Fruit fly (Drosophila melanogaster) whole organism, embryonic: ENCODE data around the gene Wbp2.
A peak's percentile ranks its signal among the peaks of the same experiment; 100 is the strongest.

Source experiments
- Atf3 ChIP-seq: fragments of 200-800 bp; sonication (Bioruptor generic); optimal IDR thresholded peaks from 3 replicates; lab custom pipeline; 2016; ENCODE audit warnings: missing biosample characterization, missing genetic modification characterization
- B-H2 ChIP-seq: fragments of 200-800 bp; sonication (Bioruptor generic); optimal IDR thresholded peaks from 2 replicates; lab custom pipeline; 2018; ENCODE audit warnings: missing biosample characterization, mild to moderate bottlenecking, missing genetic modification characterization
- CG10654 ChIP-seq: fragments of 200-800 bp; sonication (Bioruptor generic); optimal IDR thresholded peaks from 2 replicates; lab custom pipeline; 2016; ENCODE audit warnings: missing biosample characterization, missing genetic modification characterization
- CG10959 ChIP-seq: fragments of 200-800 bp; sonication (Bioruptor generic); IDR thresholded peaks from 2 replicates; pipeline ENCODE4 v1.3.6; 2022; ENCODE audit warnings: missing biosample characterization, missing genetic modification characterization
- CG11093 ChIP-seq: fragments of 200-800 bp; sonication (Bioruptor generic); IDR thresholded peaks from 3 replicates; pipeline ENCODE4 v1.3.6; 2022; ENCODE audit warnings: missing biosample characterization, missing genetic modification characterization
- CG11695 ChIP-seq: fragments of 200-800 bp; sonication (Bioruptor generic); IDR thresholded peaks from 3 replicates; pipeline ENCODE4 v1.3.6; 2022; ENCODE audit warnings: missing biosample characterization, missing genetic modification characterization
- CG11723 ChIP-seq: fragments of 200-800 bp; sonication (Bioruptor generic); optimal IDR thresholded peaks from 2 replicates; lab custom pipeline; 2017; ENCODE audit warnings: missing biosample characterization, mild to moderate bottlenecking, missing genetic modification characterization
- CG12071 ChIP-seq: fragments of 200-800 bp; sonication (Bioruptor generic); optimal IDR thresholded peaks from 3 replicates; lab custom pipeline; 2018; ENCODE audit warnings: missing biosample characterization, mild to moderate bottlenecking, missing genetic modification characterization
- CG12659 ChIP-seq: fragments of 200-800 bp; sonication (Bioruptor generic); optimal IDR thresholded peaks from 3 replicates; lab custom pipeline; 2017; ENCODE audit warnings: mild to moderate bottlenecking, missing biosample characterization, missing genetic modification reagents, missing genetic modification characterization
- CG1603 ChIP-seq: fragments of 200-800 bp; sonication (Bioruptor generic); optimal IDR thresholded peaks from 2 replicates; lab custom pipeline; 2019; ENCODE audit warnings: missing biosample characterization, mild to moderate bottlenecking, missing genetic modification characterization, moderate library complexity
- CG17328 ChIP-seq: fragments of 200-800 bp; sonication (Bioruptor generic); IDR thresholded peaks from 2 replicates; pipeline ENCODE4 v1.3.6; 2022; ENCODE audit warnings: missing biosample characterization, missing genetic modification characterization
- CG17912 ChIP-seq: fragments of 200-800 bp; sonication (Bioruptor generic); optimal IDR thresholded peaks from 2 replicates; lab custom pipeline; 2018; ENCODE audit warnings: missing biosample characterization, mild to moderate bottlenecking, missing genetic modification characterization
- CG1832 ChIP-seq: fragments of 200-800 bp; sonication (Bioruptor generic); optimal IDR thresholded peaks from 2 replicates; lab custom pipeline; 2017; ENCODE audit warnings: missing biosample characterization, mild to moderate bottlenecking, missing genetic modification characterization, inconsistent platforms
- CG18599 ChIP-seq: fragments of 200-800 bp; sonication (Bioruptor generic); optimal IDR thresholded peaks from 3 replicates; lab custom pipeline; 2017; ENCODE audit warnings: missing biosample characterization, missing genetic modification characterization, mild to moderate bottlenecking, moderate library complexity, missing genetic modification reagents
- CG2199 ChIP-seq: fragments of 200-800 bp; sonication (Bioruptor generic); IDR thresholded peaks from 3 replicates; pipeline ENCODE4 v1.3.6; 2022; ENCODE audit warnings: missing biosample characterization, missing genetic modification characterization
- CG3407 ChIP-seq: fragments of 200-800 bp; sonication (Bioruptor generic); optimal IDR thresholded peaks from 2 replicates; lab custom pipeline; 2018; ENCODE audit warnings: missing biosample characterization, mild to moderate bottlenecking, missing genetic modification characterization
- CG3995 ChIP-seq: fragments of 200-800 bp; sonication (Bioruptor generic); optimal IDR thresholded peaks from 3 replicates; lab custom pipeline; 2016; ENCODE audit warnings: missing biosample characterization, missing genetic modification characterization
- CG7271 ChIP-seq: fragments of 200-800 bp; sonication (Bioruptor generic); optimal IDR thresholded peaks from 2 replicates; lab custom pipeline; 2018; ENCODE audit warnings: missing biosample characterization, mild to moderate bottlenecking, missing genetic modification characterization, moderate library complexity
- CG9876 ChIP-seq: fragments of 200-800 bp; sonication (Bioruptor generic); optimal IDR thresholded peaks from 2 replicates; lab custom pipeline; 2016; ENCODE audit warnings: missing biosample characterization, missing genetic modification characterization
- CoRest ChIP-seq: fragments of 200-800 bp; sonication (Bioruptor generic); optimal IDR thresholded peaks from 3 replicates; lab custom pipeline; 2018; ENCODE audit warnings: missing biosample characterization, mild to moderate bottlenecking, missing genetic modification characterization, moderate library complexity
- Dip2 ChIP-seq: fragments of 200-800 bp; sonication (Bioruptor generic); IDR thresholded peaks from 2 replicates; pipeline ENCODE4 v1.3.6; 2022; ENCODE audit warnings: missing biosample characterization, missing genetic modification characterization
- Dref ChIP-seq: fragments of 200-800 bp; sonication (Bioruptor generic); IDR thresholded peaks from 2 replicates; pipeline ENCODE4 v1.3.6; 2022; ENCODE audit warnings: missing biosample characterization, missing genetic modification characterization
- Eip74EF ChIP-seq, 2 experiments: fragments of 200-800 bp in 1 of 2; fragments of >200 bp in 1 of 2; sonication (Bioruptor generic) in 1 of 2; optimal IDR thresholded peaks; 2 replicates each; lab custom pipeline; 2017 to 2019; ENCODE audit warnings: missing biosample characterization in 2 of 2, missing genetic modification characterization in 2 of 2, mild to moderate bottlenecking in 1 of 2, moderate library complexity in 1 of 2
- Fer2 ChIP-seq: fragments of 200-800 bp; sonication (Bioruptor generic); optimal IDR thresholded peaks from 2 replicates; lab custom pipeline; 2018; ENCODE audit warnings: missing biosample characterization, mild to moderate bottlenecking, missing genetic modification characterization, moderate library complexity
- HHEX ChIP-seq: fragments of 200-800 bp; sonication (Bioruptor generic); optimal IDR thresholded peaks from 3 replicates; lab custom pipeline; 2017; ENCODE audit warnings: missing biosample characterization, mild to moderate bottlenecking, missing genetic modification characterization, missing genetic modification reagents
- HLH3B ChIP-seq: fragments of 200-800 bp; sonication (Bioruptor generic); IDR thresholded peaks from 2 replicates; pipeline ENCODE4 v1.3.6; 2022; ENCODE audit warnings: missing biosample characterization, missing genetic modification characterization
- HmgD ChIP-seq: fragments of 200-800 bp; sonication (Bioruptor generic); optimal IDR thresholded peaks from 3 replicates; lab custom pipeline; 2016; ENCODE audit warnings: missing biosample characterization, missing genetic modification characterization
- Hmr ChIP-seq: fragments of 200-800 bp; sonication (Bioruptor generic); optimal IDR thresholded peaks from 3 replicates; lab custom pipeline; 2017; ENCODE audit warnings: mild to moderate bottlenecking, missing biosample characterization, missing genetic modification reagents, missing genetic modification characterization
- Mrtf ChIP-seq: fragments of 200-800 bp; sonication (Bioruptor generic); IDR thresholded peaks from 3 replicates; pipeline ENCODE4 v1.3.6; 2022; ENCODE audit warnings: missing biosample characterization, missing genetic modification characterization
- Myb ChIP-seq: fragments of 200-800 bp; sonication (Bioruptor generic); optimal IDR thresholded peaks from 2 replicates; lab custom pipeline; 2016; ENCODE audit warnings: missing biosample characterization, missing genetic modification characterization
- Poxn ChIP-seq: fragments of 200-800 bp; sonication (Bioruptor generic); IDR thresholded peaks from 2 replicates; pipeline ENCODE4 v1.3.6; 2022; ENCODE audit warnings: missing biosample characterization, missing genetic modification characterization
- ap ChIP-seq: fragments of 200-800 bp; sonication (Bioruptor generic); IDR thresholded peaks from 2 replicates; pipeline ENCODE4 v1.3.6; 2022; ENCODE audit warnings: missing biosample characterization, missing genetic modification characterization
- btn ChIP-seq: fragments of 200-800 bp; sonication (Bioruptor generic); optimal IDR thresholded peaks from 2 replicates; lab custom pipeline; 2016; ENCODE audit warnings: missing biosample characterization, missing genetic modification characterization
- cwo ChIP-seq: fragments of 200-800 bp; sonication (Bioruptor generic); optimal IDR thresholded peaks from 3 replicates; lab custom pipeline; 2017; ENCODE audit warnings: missing biosample characterization, missing genetic modification characterization, mild to moderate bottlenecking, moderate library complexity, missing genetic modification reagents
- dimm ChIP-seq: fragments of 200-800 bp; sonication (Bioruptor generic); IDR thresholded peaks from 2 replicates; pipeline ENCODE4 v1.3.6; 2022; ENCODE audit warnings: missing biosample characterization, missing genetic modification characterization
- dmrt11E ChIP-seq: fragments of 200-800 bp; sonication (Bioruptor generic); optimal IDR thresholded peaks from 3 replicates; lab custom pipeline; 2018; ENCODE audit warnings: missing biosample characterization, mild to moderate bottlenecking, missing genetic modification characterization, moderate library complexity
- esg ChIP-seq: fragments of 200-800 bp; sonication (Bioruptor generic); conservative IDR thresholded peaks from 2 replicates; pipeline ENCODE4 v1.3.6; 2022; ENCODE audit warnings: missing biosample characterization, missing genetic modification characterization
- eve ChIP-seq, 2 experiments: fragments of >200 bp; optimal IDR thresholded peaks; 2 replicates each; lab custom pipeline; 2017; ENCODE audit warnings: missing biosample characterization in 2 of 2, missing genetic modification characterization in 2 of 2
- gro ChIP-seq: fragments of 200-800 bp; sonication (Bioruptor generic); optimal IDR thresholded peaks from 2 replicates; lab custom pipeline; 2016; ENCODE audit warnings: missing biosample characterization, missing genetic modification characterization
- knrl ChIP-seq: fragments of 200-800 bp; sonication (Bioruptor generic); IDR thresholded peaks from 3 replicates; pipeline ENCODE4 v1.3.6; 2022; ENCODE audit warnings: missing biosample characterization, missing genetic modification characterization; ENCODE audit not compliant: partially characterized antibody
- lilli ChIP-seq: fragments of 200-800 bp; sonication (Bioruptor generic); optimal IDR thresholded peaks from 3 replicates; lab custom pipeline; 2016; ENCODE audit warnings: missing biosample characterization, missing genetic modification characterization
- lola ChIP-seq, 3 experiments: fragments of >200 bp in 2 of 3; fragments of 200-800 bp in 1 of 3; sonication (Bioruptor generic) in 1 of 3; optimal IDR thresholded peaks; 2 replicates each; lab custom pipeline; 2017 to 2019; ENCODE audit warnings: missing biosample characterization in 3 of 3, missing genetic modification characterization in 3 of 3, mild to moderate bottlenecking in 1 of 3, moderate library complexity in 1 of 3
- otp ChIP-seq: fragments of 200-800 bp; sonication (Bioruptor generic); IDR thresholded peaks from 3 replicates; pipeline ENCODE4, ENCODE4 v1.3.6; 2022; ENCODE audit warnings: missing biosample characterization, missing genetic modification characterization
- pros ChIP-seq: fragments of 200-800 bp; sonication (Bioruptor generic); optimal IDR thresholded peaks from 3 replicates; lab custom pipeline; 2019; ENCODE audit warnings: missing biosample characterization, mild to moderate bottlenecking, missing genetic modification characterization, moderate library complexity
- psq ChIP-seq: fragments of 200-800 bp; sonication (Bioruptor generic); optimal IDR thresholded peaks from 2 replicates; lab custom pipeline; 2017; ENCODE audit warnings: missing biosample characterization, missing genetic modification characterization
- schlank ChIP-seq: fragments of 200-800 bp; sonication (Bioruptor generic); optimal IDR thresholded peaks from 2 replicates; lab custom pipeline; 2018; ENCODE audit warnings: missing biosample characterization, mild to moderate bottlenecking, missing genetic modification characterization
- trem ChIP-seq: fragments of 200-800 bp; optimal IDR thresholded peaks from 3 replicates; lab custom pipeline; 2019; ENCODE audit warnings: missing biosample characterization, mild to moderate bottlenecking, missing genetic modification characterization, moderate library complexity
- ttk ChIP-seq: fragments of 200-800 bp; sonication (Bioruptor generic); IDR thresholded peaks from 2 replicates; pipeline ENCODE4 v2.1.2; 2022; ENCODE audit warnings: missing biosample characterization, missing genetic modification characterization
- twi ChIP-seq: fragments of 200-800 bp; optimal IDR thresholded peaks from 2 replicates; lab custom pipeline; 2019; ENCODE audit warnings: missing biosample characterization, mild to moderate bottlenecking, missing genetic modification characterization, moderate library complexity

Gene Wbp2

DNA sequence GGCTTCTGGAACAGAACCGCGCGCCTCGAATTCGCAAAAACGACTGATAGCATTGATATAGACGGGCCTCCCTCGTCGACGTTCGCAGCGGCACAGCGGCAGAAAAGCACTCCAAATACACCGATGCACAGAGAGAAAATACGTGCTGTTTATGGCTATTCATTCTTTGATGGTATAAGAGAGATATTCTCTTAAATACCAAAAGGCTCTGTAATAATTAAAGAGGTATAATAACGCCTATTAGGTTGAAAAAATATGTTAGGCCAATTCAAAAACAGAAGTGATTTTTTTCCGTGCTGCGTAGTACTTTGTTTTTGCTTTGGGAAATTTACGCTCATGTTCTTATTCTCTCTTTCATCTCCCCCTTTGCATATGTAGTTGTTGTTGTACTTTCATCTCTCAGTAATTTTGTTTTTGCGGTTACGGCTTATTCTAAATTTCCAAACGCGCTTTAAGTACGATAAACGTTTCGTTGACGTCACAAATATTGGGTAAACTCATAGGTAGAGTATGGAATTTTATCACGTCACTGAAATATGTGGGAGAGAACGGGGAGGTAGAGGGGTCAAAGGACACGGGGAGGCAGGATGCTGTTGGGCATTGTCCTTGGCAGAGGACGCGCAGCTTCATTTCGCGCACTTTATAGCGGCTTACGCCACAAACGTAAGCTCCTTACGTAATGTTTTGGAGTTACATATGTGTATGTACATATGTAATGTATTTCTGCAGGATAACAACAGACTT lies 6.7 kb upstream of the Wbp2 start, which contains the start of gene nebu (continued):
- TF ChIP-seq Eip74EF (GFP tag; optimal IDR thresholded peaks at IDR 0.05; lab: Kevin White, UChicago) = peak in 1 of 2 experiments; percentile 88
- peak; percentile 69; the same call in 1 of the 2 replicates for TF ChIP-seq Dip2 (GFP tag; lab: Robert Waterston, UW)
- peak; percentile 94 for TF ChIP-seq CG11093 (GFP tag; lab: Robert Waterston, UW)
- TF ChIP-seq esg (GFP tag; lab: Robert Waterston, UW) = peak; percentile 95
- TF ChIP-seq CG3407 (GFP tag; lab: Kevin White, UChicago) = peak; percentile 78
- TF ChIP-seq cwo (GFP tag; lab: Kevin White, UChicago) = peak; percentile 97
- peak; percentile 87 for TF ChIP-seq Atf3 (GFP tag; lab: Kevin White, UChicago)
- peak; percentile 96 for TF ChIP-seq CG11695
- peak in 1 of 2 experiments; percentile 95 for TF ChIP-seq eve (GFP tag; optimal IDR thresholded peaks at IDR 0.05; lab: Kevin White, UChicago)
- peak; percentile 93 for TF ChIP-seq CG10654 (GFP tag; lab: Kevin White, UChicago)
- peak; percentile 96 for TF ChIP-seq CG12071
- peak; percentile 68; the same call in 2 of the 3 replicates for TF ChIP-seq CG2199 (GFP tag; lab: Robert Waterston, UW)
- TF ChIP-seq lilli (GFP tag; lab: Kevin White, UChicago) = peak; percentile 98
- TF ChIP-seq knrl (GFP tag; lab: Robert Waterston, UW) = no peak
- TF ChIP-seq CG10959 (GFP tag; lab: Robert Waterston, UW) = peak; percentile 84
- TF ChIP-seq CG3995 (GFP tag; lab: Kevin White, UChicago) = peak; percentile 81
- no peak for TF ChIP-seq pros (GFP tag; lab: Kevin White, UChicago)
- TF ChIP-seq Poxn (GFP tag; lab: Robert Waterston, UW) = peak; percentile 93
- TF ChIP-seq CG1603 (tag; lab: Kevin White, UChicago) = peak; percentile 91
- TF ChIP-seq CG9876 (GFP tag; lab: Kevin White, UChicago) = peak; percentile 92
- peak; percentile 96 for TF ChIP-seq HLH3B
- no peak for TF ChIP-seq Dref (GFP tag; lab: Robert Waterston, UW)
- TF ChIP-seq Hmr (GFP tag; lab: Kevin White, UChicago) = peak; percentile 99
- TF ChIP-seq ttk (GFP tag; lab: Robert Waterston, UW) = peak; percentile 95
- TF ChIP-seq twi (tag; lab: Kevin White, UChicago) = peak; percentile 76
- peak; percentile 67 for TF ChIP-seq psq (GFP tag; lab: Kevin White, UChicago)
- peak; percentile 89 for TF ChIP-seq Myb (GFP tag; lab: Kevin White, UChicago)
- TF ChIP-seq CG12659 (GFP tag; lab: Kevin White, UChicago) = peak; percentile 98
- TF ChIP-seq dmrt11E (tag; lab: Kevin White, UChicago) = peak; percentile 78
- TF ChIP-seq CG1832 = no peak
- TF ChIP-seq btn (GFP tag; lab: Kevin White, UChicago) = peak; percentile 81
- peak in 1 of 3 experiments; percentile 71 for TF ChIP-seq lola (GFP tag; optimal IDR thresholded peaks at IDR 0.05; lab: Kevin White, UChicago)
- TF ChIP-seq CG17328 (GFP tag; lab: Robert Waterston, UW) = peak; percentile 95
- TF ChIP-seq CG17912 (GFP tag; lab: Kevin White, UChicago) = no peak
- TF ChIP-seq CoRest (tag; lab: Kevin White, UChicago) = peak; percentile 94
- peak; percentile 96 for TF ChIP-seq Mrtf (GFP tag; lab: Robert Waterston, UW)
- peak; percentile 57 for TF ChIP-seq trem
- TF ChIP-seq HmgD (GFP tag; lab: Kevin White, UChicago) = peak; percentile 97
- TF ChIP-seq B-H2 = peak; percentile 96
- TF ChIP-seq CG7271 (tag; lab: Kevin White, UChicago) = peak; percentile 9
- TF ChIP-seq ap = no peak; the same call in 1 of the 2 replicates
- peak; percentile 96 for TF ChIP-seq schlank (tag; lab: Kevin White, UChicago)
- peak; percentile 90 for TF ChIP-seq CG11723
- TF ChIP-seq Fer2 (tag; lab: Kevin White, UChicago) = peak; percentile 92
- TF ChIP-seq dimm = no peak; the same call in 1 of the 2 replicates
- TF ChIP-seq otp (GFP tag; lab: Robert Waterston, UW) = peak; percentile 92
- peak; percentile 99 for TF ChIP-seq CG18599 (GFP tag; lab: Kevin White, UChicago)
- TF ChIP-seq HHEX (GFP tag; lab: Kevin White, UChicago) = peak; percentile 97
- TF ChIP-seq gro (GFP tag; lab: Kevin White, UChicago) = peak; percentile 99
